Worm (Caenorhabditis elegans): ENCODE data around the gene F45G2.7.

The F45G2.7 gene

DNA sequence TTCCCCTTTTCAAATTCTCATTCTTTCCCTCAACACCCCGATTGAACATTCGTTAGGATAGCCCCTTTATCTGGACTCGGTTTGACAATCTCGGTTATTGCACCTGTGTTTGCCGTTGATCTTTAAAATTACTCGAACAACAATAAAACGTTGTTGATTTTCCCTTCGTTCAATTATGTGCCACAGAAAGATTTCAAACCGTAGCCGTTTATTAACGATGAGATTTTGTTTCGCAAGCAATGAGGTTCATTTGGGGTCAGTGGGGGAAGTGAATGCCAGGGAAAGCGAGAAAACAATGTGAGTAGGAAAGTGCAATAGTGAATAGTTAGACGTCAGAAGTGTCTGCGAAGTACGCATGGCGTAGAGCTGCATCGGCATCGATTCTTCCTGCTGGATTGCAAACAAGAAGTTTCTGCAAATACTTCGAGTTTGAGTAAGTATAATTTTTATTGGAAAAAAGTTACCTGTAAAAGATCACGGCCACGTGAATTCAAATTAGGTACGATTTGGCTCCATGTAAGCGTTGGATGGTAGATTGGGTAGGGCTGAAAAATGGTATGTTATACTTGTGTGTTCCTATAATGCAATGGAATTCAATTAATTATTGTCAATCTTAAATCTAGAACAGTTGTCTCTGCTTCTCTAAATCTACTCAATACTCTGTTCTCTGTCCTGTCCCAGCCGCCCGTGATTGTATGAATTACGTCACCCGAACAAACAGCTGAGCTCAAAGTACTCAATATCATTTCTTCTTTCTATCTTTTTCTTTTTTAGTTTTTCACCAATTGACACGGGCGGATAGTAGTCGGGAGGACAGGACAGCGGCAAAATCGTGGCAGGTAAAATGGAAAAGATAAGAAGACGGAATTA, 30.4 kb upstream of the F45G2.7 start, which contains the start of gene kel-3 (continued):
- TF ChIP-seq snpc-4 (GFP tag; optimal IDR thresholded peaks at IDR 0.05) (no peak), snpc-4 (tag; optimal IDR thresholded peaks at IDR 0.05) (peak in 3 of 4 experiments; percentile 51 to 79 (median 56)), sdz-38 (tag; optimal IDR thresholded peaks at IDR 0.05) (no peak), F10E7.11 (tag; optimal IDR thresholded peaks at IDR 0.05) (peak; percentile 97), F57C9.4 (tag; optimal IDR thresholded peaks at IDR 0.05) (peak; percentile 92), ets-4 (GFP tag; optimal IDR thresholded peaks at IDR 0.05) (peak; percentile 96), F37B4.10 (GFP tag; IDR thresholded peaks at IDR 0.05) (0 out of 2 replicates have a peak, but pooled peaks have one; percentile 57), mcd-1 (GFP tag; IDR thresholded peaks at IDR 0.05) (peak; percentile 74), zim-3 (tag; optimal IDR thresholded peaks at IDR 0.05) (peak; percentile 93), F57A8.1 (GFP tag; optimal IDR thresholded peaks at IDR 0.05) (peak; percentile 39), aptf-2 (GFP tag; conservative IDR thresholded peaks at IDR 0.05) (no peak), lin-26 (GFP tag; IDR thresholded peaks at IDR 0.05) (peak; percentile 92), Y67H2A.10 (GFP tag; conservative IDR thresholded peaks at IDR 0.05) (no peak), ceh-100 (GFP tag; IDR thresholded peaks at IDR 0.05) (peak; percentile 76), lin-54 (GFP tag; optimal IDR thresholded peaks at IDR 0.05) (peak; percentile 86), T07F8.4 (tag; optimal IDR thresholded peaks at IDR 0.05) (peak; percentile 75), dox-1 (GFP tag; IDR thresholded peaks at IDR 0.05) (peak; percentile 83), snpc-1.1 (tag; optimal IDR thresholded peaks at IDR 0.05; ENCODE audit: insufficient read depth) (peak; percentile 57), nhr-80 (tag; optimal IDR thresholded peaks at IDR 0.05) (peak; percentile 90), tlf-1 (GFP tag; optimal IDR thresholded peaks at IDR 0.05) (peak; percentile 97), K12H6.12 (tag; optimal IDR thresholded peaks at IDR 0.05) (peak; percentile 25), C06A6.2 (GFP tag; conservative IDR thresholded peaks at IDR 0.05) (peak; percentile 73), C17E4.6 (GFP tag; IDR thresholded peaks at IDR 0.05) (peak; percentile 81), madf-8 (GFP tag; conservative IDR thresholded peaks at IDR 0.05) (peak; percentile 20; the same call in 1 of the 2 replicates), athp-1 (tag; optimal IDR thresholded peaks at IDR 0.05) (peak; percentile 98), lsl-1 (GFP tag; optimal IDR thresholded peaks at IDR 0.05) (peak; percentile 73), hmg-1.2 (GFP tag; IDR thresholded peaks at IDR 0.05) (peak; percentile 56), ceh-79 (tag; optimal IDR thresholded peaks at IDR 0.05) (peak; percentile 96), bed-2 (GFP tag; IDR thresholded peaks at IDR 0.05) (no peak), him-1 (tag; optimal IDR thresholded peaks at IDR 0.05) (peak; percentile 54), ZK185.1 (tag; optimal IDR thresholded peaks at IDR 0.05; ENCODE audit: poor library complexity, severe bottlenecking) (peak; percentile 66), fkh-3 (tag; optimal IDR thresholded peaks at IDR 0.05) (peak; percentile 98), F22D6.2 (tag; optimal IDR thresholded peaks at IDR 0.05) (peak; percentile 27), unc-62 (GFP tag; optimal IDR thresholded peaks at IDR 0.05) (no peak), K11D2.4 (GFP tag; IDR thresholded peaks at IDR 0.05) (peak; percentile 77; the same call in 1 of the 2 replicates), tbx-9 (tag; optimal IDR thresholded peaks at IDR 0.05; ENCODE audit: borderline replicate concordance) (peak; percentile 75), madf-6 (GFP tag; IDR thresholded peaks at IDR 0.05) (peak; percentile 85), ztf-25 (GFP tag; IDR thresholded peaks at IDR 0.05) (peak; percentile 80), hrde-1 (tag; optimal IDR thresholded peaks at IDR 0.05; ENCODE audit: borderline replicate concordance) (peak; percentile 98), ztf-26 (tag; optimal IDR thresholded peaks at IDR 0.05) (peak; percentile 77), F52B5.7 (tag; optimal IDR thresholded peaks at IDR 0.05) (peak; percentile 95), F23B12.7 (tag; optimal IDR thresholded peaks at IDR 0.05; ENCODE audit: insufficient read depth) (peak; percentile 73), let-526 (GFP tag; IDR thresholded peaks at IDR 0.05) (peak; percentile 82), gei-17 (GFP tag; optimal IDR thresholded peaks at IDR 0.05) (peak; percentile 10), lir-1 (GFP tag; conservative IDR thresholded peaks at IDR 0.05) (no peak), unc-130 (GFP tag; optimal IDR thresholded peaks at IDR 0.05) (peak; percentile 97)

All from whole organism, young adult.